Worm (Caenorhabditis elegans) whole organism, L2 larva: Measurements from ENCODE around the gene ugtp-1.

Source experiments
- C34F6.9 ChIP-seq: fragments of 150-350 bp; optimal IDR thresholded peaks from 2 replicates; lab custom pipeline; 2014; ENCODE audit warnings: missing biosample characterization, missing genetic modification characterization
- F13H6.1 ChIP-seq: sonication (generic microtip); optimal IDR thresholded peaks from 2 replicates; lab custom pipeline; 2016; ENCODE audit warnings: missing genetic modification characterization, missing compliant biosample characterization
- R02D3.7 ChIP-seq: fragments of 150-350 bp; optimal IDR thresholded peaks from 2 replicates; lab custom pipeline; 2014; ENCODE audit warnings: missing biosample characterization, missing genetic modification characterization
- ZK546.5 ChIP-seq: sonication (generic microtip); optimal IDR thresholded peaks from 2 replicates; lab custom pipeline; 2017; ENCODE audit warnings: missing biosample characterization, missing genetic modification characterization
- alr-1 ChIP-seq: fragments of 150-350 bp; optimal IDR thresholded peaks from 2 replicates; lab custom pipeline; 2014; ENCODE audit warnings: missing biosample characterization, missing genetic modification characterization
- aly-2 ChIP-seq: fragments of 150-350 bp; optimal IDR thresholded peaks from 2 replicates; lab custom pipeline; 2014; ENCODE audit warnings: missing biosample characterization, missing genetic modification characterization
- ama-1 ChIP-seq: fragments of 150-350 bp; optimal IDR thresholded peaks from 2 replicates; lab custom pipeline; 2018; ENCODE audit warnings: inconsistent platforms
- blmp-1 ChIP-seq: sonication (generic microtip); optimal IDR thresholded peaks from 2 replicates; lab custom pipeline; 2017; ENCODE audit warnings: missing genetic modification characterization, mild to moderate bottlenecking, missing compliant biosample characterization, antibody characterized with exemption, moderate library complexity; ENCODE audit not compliant: insufficient read depth
- ceh-16 ChIP-seq: fragments of 150-350 bp; optimal IDR thresholded peaks from 2 replicates; lab custom pipeline; 2014; ENCODE audit warnings: missing biosample characterization, missing genetic modification characterization
- crh-2 ChIP-seq: sonication (generic microtip); optimal IDR thresholded peaks from 2 replicates; lab custom pipeline; 2017; ENCODE audit warnings: missing biosample characterization, missing genetic modification characterization
- dmd-4 ChIP-seq: sonication (generic microtip); optimal IDR thresholded peaks from 2 replicates; lab custom pipeline; 2017; ENCODE audit warnings: missing biosample characterization, missing genetic modification characterization
- elt-1 ChIP-seq: fragments of 150-350 bp; optimal IDR thresholded peaks from 2 replicates; lab custom pipeline; 2014; ENCODE audit warnings: missing biosample characterization, missing genetic modification characterization
- elt-3 ChIP-seq: sonication (generic microtip); optimal IDR thresholded peaks from 2 replicates; lab custom pipeline; 2017; ENCODE audit warnings: missing biosample characterization, missing genetic modification characterization
- fos-1 ChIP-seq: fragments of 150-350 bp; optimal IDR thresholded peaks from 2 replicates; lab custom pipeline; 2014; ENCODE audit warnings: missing biosample characterization, missing genetic modification characterization
- gmeb-1 ChIP-seq: fragments of 150-350 bp; optimal IDR thresholded peaks from 2 replicates; lab custom pipeline; 2014; ENCODE audit warnings: missing biosample characterization, missing genetic modification characterization
- lsy-2 ChIP-seq, 2 experiments: fragments of 150-350 bp in 1 of 2; sonication (generic microtip) in 1 of 2; optimal IDR thresholded peaks; 2 replicates each; lab custom pipeline; 2014 to 2017; ENCODE audit warnings: missing biosample characterization in 2 of 2, missing genetic modification characterization in 2 of 2
- mab-5 ChIP-seq: fragments of 150-350 bp; optimal IDR thresholded peaks from 2 replicates; lab custom pipeline; 2014; ENCODE audit warnings: missing biosample characterization, missing genetic modification characterization
- mbf-1 ChIP-seq: sonication (generic microtip); optimal IDR thresholded peaks from 2 replicates; lab custom pipeline; 2017; ENCODE audit warnings: missing biosample characterization, missing genetic modification characterization
- mdl-1 ChIP-seq, 2 experiments: fragments of 150-350 bp in 1 of 2; sonication (generic microtip) in 1 of 2; optimal IDR thresholded peaks; 2 replicates each; lab custom pipeline; 2017; ENCODE audit warnings: missing biosample characterization in 2 of 2, missing genetic modification characterization in 2 of 2
- nhr-10 ChIP-seq: sonication (generic microtip); optimal IDR thresholded peaks from 2 replicates; lab custom pipeline; 2017; ENCODE audit warnings: missing biosample characterization, missing genetic modification characterization
- nhr-11 ChIP-seq: fragments of 150-350 bp; optimal IDR thresholded peaks from 2 replicates; lab custom pipeline; 2014; ENCODE audit warnings: missing biosample characterization, missing genetic modification characterization
- nhr-12 ChIP-seq: fragments of 150-350 bp; optimal IDR thresholded peaks from 2 replicates; lab custom pipeline; 2014; ENCODE audit warnings: missing biosample characterization, missing genetic modification characterization
- nhr-129 ChIP-seq: fragments of 150-350 bp; optimal IDR thresholded peaks from 2 replicates; lab custom pipeline; 2014; ENCODE audit warnings: missing biosample characterization, missing genetic modification characterization
- nhr-21 ChIP-seq: fragments of 150-350 bp; optimal IDR thresholded peaks from 2 replicates; lab custom pipeline; 2014; ENCODE audit warnings: missing biosample characterization, missing genetic modification characterization
- nhr-237 ChIP-seq: fragments of 150-350 bp; optimal IDR thresholded peaks from 2 replicates; lab custom pipeline; 2014; ENCODE audit warnings: missing biosample characterization, missing genetic modification characterization
- nhr-25 ChIP-seq: fragments of 150-350 bp; sonication (generic microtip); optimal IDR thresholded peaks from 3 replicates; lab custom pipeline; 2014; ENCODE audit warnings: missing biosample characterization, missing genetic modification characterization
- nhr-77 ChIP-seq: fragments of 150-350 bp; optimal IDR thresholded peaks from 2 replicates; lab custom pipeline; 2014; ENCODE audit warnings: missing biosample characterization, missing genetic modification characterization
- peb-1 ChIP-seq: fragments of 150-350 bp; optimal IDR thresholded peaks from 2 replicates; lab custom pipeline; 2014; ENCODE audit warnings: missing biosample characterization, missing genetic modification characterization
- sem-4 ChIP-seq: fragments of 150-350 bp; optimal IDR thresholded peaks from 2 replicates; lab custom pipeline; 2014; ENCODE audit warnings: missing biosample characterization, missing genetic modification reagents, missing genetic modification characterization
- sma-3 ChIP-seq: sonication (generic microtip); optimal IDR thresholded peaks from 2 replicates; lab custom pipeline; 2016; ENCODE audit warnings: missing genetic modification reagents, missing genetic modification characterization, missing compliant biosample characterization
- sma-9 ChIP-seq, 2 experiments: fragments of 150-350 bp in 1 of 2; sonication (generic microtip) in 1 of 2; optimal IDR thresholded peaks; 2 replicates each; lab custom pipeline; 2014 to 2016; ENCODE audit warnings: missing genetic modification characterization in 2 of 2, mild to moderate bottlenecking in 1 of 2, missing biosample characterization in 1 of 2, missing compliant biosample characterization in 1 of 2, missing genetic modification reagents in 1 of 2, moderate library complexity in 1 of 2
- snpc-4 ChIP-seq: fragments of 150-350 bp; optimal IDR thresholded peaks from 2 replicates; lab custom pipeline; 2014; ENCODE audit warnings: missing biosample characterization, missing genetic modification characterization
- unc-39 ChIP-seq: fragments of 150-350 bp; optimal IDR thresholded peaks from 2 replicates; lab custom pipeline; 2014; ENCODE audit warnings: missing biosample characterization, missing genetic modification characterization
- unc-55 ChIP-seq: fragments of 150-350 bp; sonication (generic microtip); optimal IDR thresholded peaks from 3 replicates; lab custom pipeline; 2014; ENCODE audit warnings: missing biosample characterization, missing genetic modification reagents, missing genetic modification characterization
- unc-62 ChIP-seq: fragments of 150-350 bp; optimal IDR thresholded peaks from 2 replicates; lab custom pipeline; 2014; ENCODE audit warnings: missing biosample characterization, missing genetic modification reagents, missing genetic modification characterization
- zag-1 ChIP-seq: fragments of 150-350 bp; optimal IDR thresholded peaks from 2 replicates; lab custom pipeline; 2014; ENCODE audit warnings: missing biosample characterization, missing genetic modification characterization
- ztf-4 ChIP-seq: fragments of 150-350 bp; optimal IDR thresholded peaks from 2 replicates; lab custom pipeline; 2014; ENCODE audit warnings: missing biosample characterization, missing genetic modification characterization

ugtp-1 gene

DNA sequence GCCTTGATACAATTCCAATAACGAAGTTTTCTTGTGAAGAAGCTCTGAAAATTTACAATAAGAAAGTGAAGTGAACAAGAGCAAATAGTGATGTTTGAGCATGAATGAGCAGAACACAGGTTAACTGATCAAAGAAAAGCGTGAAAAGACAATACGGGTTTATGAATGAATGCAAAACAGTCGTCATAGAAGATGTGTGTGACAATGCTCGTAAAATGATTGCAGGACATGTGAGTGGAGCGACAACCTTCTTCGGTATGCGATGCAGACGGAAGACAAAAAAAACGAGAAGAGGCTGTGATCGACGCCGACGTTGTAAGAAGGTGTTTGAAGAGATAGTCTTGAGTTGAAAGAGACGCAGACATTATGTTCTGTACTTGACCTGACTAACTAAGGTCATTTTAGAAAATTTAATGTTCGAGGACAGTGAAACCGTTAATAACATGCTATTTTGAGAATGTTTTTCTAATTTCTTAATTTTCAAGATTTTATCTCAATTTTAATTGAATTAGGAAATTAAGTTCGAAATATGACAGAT lies 16.9 kb upstream of the ugtp-1 start, which contains the start of gene mig-22:
Gene mig-22 (minus strand): TSS at position 51 of the 538 bp plus-strand sequence.
- no peak for TF ChIP-seq mdl-1 (tag; optimal IDR thresholded peaks at IDR 0.05; lab: Kevin White, UChicago)
- TF ChIP-seq nhr-11 (tag; lab: Kevin White, UChicago), result no peak
- peak; percentile 33 for TF ChIP-seq blmp-1
- no peak for TF ChIP-seq snpc-4
- no peak for TF ChIP-seq unc-55 (GFP tag; lab: Kevin White, UChicago)
- no peak for TF ChIP-seq nhr-237 (tag; lab: Kevin White, UChicago)
- TF ChIP-seq nhr-129 (tag; lab: Kevin White, UChicago), result peak; percentile 7
- peak; percentile 17 for TF ChIP-seq nhr-25 (tag; lab: Kevin White, UChicago)
- no peak for TF ChIP-seq ama-1 (lab: Kevin White, UChicago)

DNA sequence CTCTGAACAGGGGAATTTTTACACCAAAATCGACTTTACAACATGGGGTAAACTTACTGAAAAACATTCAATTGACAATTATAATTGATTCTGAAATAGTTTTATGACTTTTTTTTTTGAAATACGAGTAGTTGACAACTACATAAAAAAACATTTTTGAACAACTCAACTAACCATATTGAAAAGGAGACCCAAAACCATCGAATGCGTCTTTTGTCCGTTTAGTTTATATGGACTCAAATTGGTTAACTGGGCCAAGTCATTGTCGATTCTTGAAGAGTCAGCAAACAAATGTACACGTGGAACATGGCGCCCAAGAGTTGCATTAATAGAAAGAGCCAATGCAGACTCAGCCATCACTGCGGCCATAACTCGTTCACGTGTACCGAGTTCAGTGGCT lies 16.0 kb upstream of the ugtp-1 start:
- TF ChIP-seq fos-1, result no peak
- TF ChIP-seq nhr-25 (tag; lab: Kevin White, UChicago), result no peak
- TF ChIP-seq elt-1 (tag; lab: Kevin White, UChicago), result no peak
- TF ChIP-seq ZK546.5, result no peak
- TF ChIP-seq nhr-11 (tag; lab: Kevin White, UChicago), result no peak
- no peak for TF ChIP-seq unc-62 (GFP tag; lab: Kevin White, UChicago)
- no peak for TF ChIP-seq nhr-21
- no peak for TF ChIP-seq unc-55 (GFP tag; lab: Kevin White, UChicago)

ce11 chrIII:8765030-8765429 lies 14.5 kb upstream of the ugtp-1 start:
- TF ChIP-seq ceh-16 (no peak), mbf-1 (tag; lab: Kevin White, UChicago) (no peak)

- TF ChIP-seq nhr-21, result no peak
- no peak for TF ChIP-seq crh-2
- no peak for TF ChIP-seq aly-2 (tag; lab: Kevin White, UChicago)
- no peak for TF ChIP-seq peb-1 (tag; lab: Kevin White, UChicago)
- TF ChIP-seq elt-1 (tag; lab: Kevin White, UChicago), result no peak
- TF ChIP-seq zag-1, result no peak
- TF ChIP-seq sma-3 (GFP tag; lab: Kevin White, UChicago), result no peak
- TF ChIP-seq ama-1 (lab: Kevin White, UChicago), result no peak
- TF ChIP-seq ztf-4 (tag; lab: Kevin White, UChicago), result no peak
- TF ChIP-seq nhr-77, result no peak
- no peak for TF ChIP-seq snpc-4
- no peak for TF ChIP-seq nhr-12
- no peak for TF ChIP-seq sem-4 (tag; lab: Kevin White, UChicago)
- TF ChIP-seq sma-9 (GFP tag; optimal IDR thresholded peaks at IDR 0.05; lab: Kevin White, UChicago), result no peak
- no peak for TF ChIP-seq sma-9 (tag; optimal IDR thresholded peaks at IDR 0.05; lab: Kevin White, UChicago)
- TF ChIP-seq nhr-129 (tag; lab: Kevin White, UChicago), result no peak
- TF ChIP-seq mbf-1 (tag; lab: Kevin White, UChicago), result no peak
- no peak for TF ChIP-seq mab-5 (tag; lab: Kevin White, UChicago)
- TF ChIP-seq nhr-10 (tag; lab: Kevin White, UChicago), result no peak
- TF ChIP-seq R02D3.7, result no peak
- TF ChIP-seq nhr-25 (tag; lab: Kevin White, UChicago), result no peak
These were observed 12.6 kb upstream of the ugtp-1 start for ce11 chrIII:8763111-8763510.

ce11 chrIII:8762016-8762415 lies 11.5 kb upstream of the ugtp-1 start:
- TF ChIP-seq elt-3 (tag; lab: Kevin White, UChicago) (no peak), crh-2 (no peak), lsy-2 (tag; optimal IDR thresholded peaks at IDR 0.05; lab: Kevin White, UChicago) (no peak), nhr-25 (tag; lab: Kevin White, UChicago) (no peak), nhr-12 (no peak), dmd-4 (no peak), alr-1 (tag; lab: Kevin White, UChicago) (no peak), mbf-1 (tag; lab: Kevin White, UChicago) (no peak), sma-3 (GFP tag; lab: Kevin White, UChicago) (no peak), elt-1 (tag; lab: Kevin White, UChicago) (no peak), unc-39 (tag; lab: Kevin White, UChicago) (no peak), peb-1 (tag; lab: Kevin White, UChicago) (no peak), aly-2 (tag; lab: Kevin White, UChicago) (no peak), F13H6.1 (tag; lab: Kevin White, UChicago) (no peak), gmeb-1 (tag; lab: Kevin White, UChicago) (no peak), ztf-4 (tag; lab: Kevin White, UChicago) (no peak), C34F6.9 (tag; lab: Kevin White, UChicago) (no peak), ceh-16 (no peak)
